Fruit fly (Drosophila melanogaster) whole organism, embryonic: ENCODE results near the gene CG17571.
A peak's percentile ranks its signal among the peaks of the same experiment; 100 is the strongest.

Source experiments
- Aef1 ChIP-seq: fragments of 200-800 bp; sonication (Bioruptor generic); IDR thresholded peaks from 3 replicates; pipeline ENCODE4 v1.3.6; 2022; ENCODE audit warnings: missing biosample characterization, missing genetic modification characterization
- Awh ChIP-seq: fragments of 200-800 bp; sonication (Bioruptor generic); IDR thresholded peaks from 2 replicates; pipeline ENCODE4, ENCODE4 v1.3.6; 2022; ENCODE audit warnings: missing biosample characterization, missing genetic modification characterization
- B-H1 ChIP-seq: fragments of 200-800 bp; sonication (Bioruptor generic); IDR thresholded peaks from 3 replicates; pipeline ENCODE4 v1.3.6; 2022; ENCODE audit warnings: missing biosample characterization, missing genetic modification characterization
- CG10209 ChIP-seq: fragments of 200-800 bp; sonication (Bioruptor generic); optimal IDR thresholded peaks from 3 replicates; lab custom pipeline; 2017; ENCODE audit warnings: missing biosample characterization, mild to moderate bottlenecking, missing genetic modification characterization, missing genetic modification reagents
- CG10267 ChIP-seq: fragments of 200-800 bp; sonication (Bioruptor generic); optimal IDR thresholded peaks from 2 replicates; lab custom pipeline; 2018; ENCODE audit warnings: missing biosample characterization, mild to moderate bottlenecking, missing genetic modification characterization, moderate library complexity
- CG10321 ChIP-seq: fragments of 200-800 bp; sonication (Bioruptor generic); IDR thresholded peaks from 2 replicates; pipeline ENCODE4 v1.3.6; 2022; ENCODE audit warnings: missing biosample characterization, missing genetic modification characterization
- CG10543 ChIP-seq: fragments of 200-800 bp; sonication (Bioruptor generic); optimal IDR thresholded peaks from 3 replicates; lab custom pipeline; 2017; ENCODE audit warnings: missing biosample characterization, mild to moderate bottlenecking, missing genetic modification characterization, moderate library complexity
- CG10979 ChIP-seq: fragments of 200-800 bp; sonication (Bioruptor generic); optimal IDR thresholded peaks from 2 replicates; lab custom pipeline; 2018; ENCODE audit warnings: missing biosample characterization, mild to moderate bottlenecking, missing genetic modification characterization, moderate library complexity
- CG11456 ChIP-seq: fragments of 200-800 bp; sonication (Bioruptor generic); IDR thresholded peaks from 3 replicates; pipeline ENCODE4 v1.3.6; 2022; ENCODE audit warnings: missing biosample characterization, missing genetic modification characterization
- CG12104 ChIP-seq: fragments of 200-800 bp; sonication (Bioruptor generic); optimal IDR thresholded peaks from 3 replicates; lab custom pipeline; 2016; ENCODE audit warnings: missing biosample characterization, missing genetic modification characterization
- CG12155 ChIP-seq: fragments of 200-800 bp; sonication (Bioruptor generic); optimal IDR thresholded peaks from 3 replicates; lab custom pipeline; 2016; ENCODE audit warnings: missing biosample characterization, missing genetic modification characterization
- CG12942 ChIP-seq: fragments of 200-800 bp; sonication (Bioruptor generic); optimal IDR thresholded peaks from 3 replicates; lab custom pipeline; 2016; ENCODE audit warnings: missing biosample characterization, missing genetic modification characterization
- CG1647 ChIP-seq: fragments of 200-800 bp; sonication (Bioruptor generic); optimal IDR thresholded peaks from 3 replicates; lab custom pipeline; 2016; ENCODE audit warnings: missing biosample characterization, missing genetic modification characterization
- CG17186 ChIP-seq: fragments of 200-800 bp; sonication (Bioruptor generic); optimal IDR thresholded peaks from 3 replicates; lab custom pipeline; 2017; ENCODE audit warnings: missing biosample characterization, missing genetic modification reagents, missing genetic modification characterization
- CG17802 ChIP-seq: fragments of 200-800 bp; sonication (Bioruptor generic); optimal IDR thresholded peaks from 2 replicates; lab custom pipeline; 2018; ENCODE audit warnings: missing biosample characterization, mild to moderate bottlenecking, missing genetic modification characterization, moderate library complexity
- CG1792 ChIP-seq: fragments of 200-800 bp; sonication (Bioruptor generic); optimal IDR thresholded peaks from 2 replicates; lab custom pipeline; 2016; ENCODE audit warnings: missing biosample characterization, missing genetic modification characterization
- CG2120 ChIP-seq: fragments of 200-800 bp; sonication (Bioruptor generic); optimal IDR thresholded peaks from 3 replicates; lab custom pipeline; 2016; ENCODE audit warnings: missing biosample characterization, missing genetic modification characterization
- CG2889 ChIP-seq: fragments of 200-800 bp; sonication (Bioruptor generic); IDR thresholded peaks from 3 replicates; pipeline ENCODE4 v1.3.6; 2022; ENCODE audit warnings: missing biosample characterization, missing genetic modification characterization
- CG31365 ChIP-seq: fragments of 200-800 bp; sonication (Bioruptor generic); optimal IDR thresholded peaks from 2 replicates; lab custom pipeline; 2018; ENCODE audit warnings: missing biosample characterization, mild to moderate bottlenecking, missing genetic modification characterization
- CG3163 ChIP-seq: fragments of 200-800 bp; sonication (Bioruptor generic); optimal IDR thresholded peaks from 3 replicates; lab custom pipeline; 2016; ENCODE audit warnings: missing biosample characterization, missing genetic modification characterization
- CG42726 ChIP-seq: fragments of 200-800 bp; sonication (Bioruptor generic); IDR thresholded peaks from 2 replicates; pipeline ENCODE4 v1.3.6; 2022; ENCODE audit warnings: missing biosample characterization, missing genetic modification characterization; ENCODE audit not compliant: partially characterized antibody
- CG6175 ChIP-seq: fragments of 200-800 bp; sonication (Bioruptor generic); IDR thresholded peaks from 3 replicates; pipeline ENCODE4 v1.3.6; 2022; ENCODE audit warnings: missing biosample characterization, missing genetic modification characterization
- CG6689 ChIP-seq: fragments of 200-800 bp; sonication (Bioruptor generic); IDR thresholded peaks from 2 replicates; pipeline ENCODE4 v1.3.6; 2022; ENCODE audit warnings: missing biosample characterization, missing genetic modification characterization
- CG6791 ChIP-seq: fragments of 200-800 bp; sonication (Bioruptor generic); IDR thresholded peaks from 3 replicates; pipeline ENCODE4 v1.3.6; 2022; ENCODE audit warnings: missing biosample characterization, missing genetic modification characterization; ENCODE audit not compliant: partially characterized antibody
- CG8359 ChIP-seq: fragments of 200-800 bp; sonication (Bioruptor generic); optimal IDR thresholded peaks from 2 replicates; lab custom pipeline; 2017; ENCODE audit warnings: missing biosample characterization, mild to moderate bottlenecking, missing genetic modification characterization, borderline replicate concordance
- CG9797 ChIP-seq: fragments of 200-800 bp; sonication (Bioruptor generic); optimal IDR thresholded peaks from 3 replicates; lab custom pipeline; 2018; ENCODE audit warnings: missing biosample characterization, mild to moderate bottlenecking, missing genetic modification characterization
- CTCF ChIP-seq: fragments of 200-800 bp; sonication (Bioruptor generic); optimal IDR thresholded peaks from 2 replicates; lab custom pipeline; 2017; ENCODE audit warnings: missing biosample characterization, mild to moderate bottlenecking, missing genetic modification characterization, moderate library complexity
- D ChIP-seq, 2 experiments: fragments of 200-800 bp in 1 of 2; fragments of >200 bp in 1 of 2; sonication (Bioruptor generic) in 1 of 2; optimal IDR thresholded peaks; 2 replicates in 1 of 2; 3 replicates in 1 of 2; lab custom pipeline; 2017; ENCODE audit warnings: mild to moderate bottlenecking in 1 of 2, missing biosample characterization in 1 of 2, missing genetic modification characterization in 1 of 2, missing genetic modification reagents in 1 of 2
- Dip3 ChIP-seq: fragments of 200-800 bp; sonication (Bioruptor generic); optimal IDR thresholded peaks from 3 replicates; lab custom pipeline; 2016; ENCODE audit warnings: missing biosample characterization, missing genetic modification characterization
- Doc3 ChIP-seq: fragments of 200-800 bp; sonication (Bioruptor generic); IDR thresholded peaks from 3 replicates; pipeline ENCODE4 v1.3.6; 2022; ENCODE audit warnings: missing biosample characterization, missing genetic modification characterization; ENCODE audit not compliant: partially characterized antibody
- Hand ChIP-seq: fragments of 200-800 bp; sonication (Bioruptor generic); optimal IDR thresholded peaks from 2 replicates; lab custom pipeline; 2017; ENCODE audit warnings: mild to moderate bottlenecking, missing biosample characterization, missing genetic modification reagents, missing genetic modification characterization
- Nf-YA ChIP-seq: fragments of 200-800 bp; sonication (Bioruptor generic); IDR thresholded peaks from 2 replicates; pipeline ENCODE4 v1.3.6; 2022; ENCODE audit warnings: missing biosample characterization, missing genetic modification characterization
- Side ChIP-seq: fragments of 200-800 bp; sonication (Bioruptor generic); optimal IDR thresholded peaks from 2 replicates; lab custom pipeline; 2016; ENCODE audit warnings: missing biosample characterization, missing genetic modification characterization
- Trl ChIP-seq, 3 experiments: fragments of >200 bp in 2 of 3; fragments of 200-800 bp in 1 of 3; sonication (Bioruptor generic) in 1 of 3; optimal IDR thresholded peaks; 2 replicates in 1 of 3; 3 replicates in 2 of 3; lab custom pipeline; 2016 to 2017; ENCODE audit warnings: missing biosample characterization in 1 of 3, missing genetic modification characterization in 1 of 3
- amos ChIP-seq: fragments of 200-800 bp; sonication (Bioruptor generic); IDR thresholded peaks from 2 replicates; pipeline ENCODE4 v1.3.6; 2022; ENCODE audit warnings: missing biosample characterization, missing genetic modification characterization; ENCODE audit not compliant: partially characterized antibody
- crc ChIP-seq: fragments of 200-800 bp; sonication (Bioruptor generic); optimal IDR thresholded peaks from 2 replicates; lab custom pipeline; 2016; ENCODE audit warnings: missing biosample characterization, missing genetic modification characterization
- en ChIP-seq: fragments of 200-800 bp; sonication (Bioruptor generic); optimal IDR thresholded peaks from 2 replicates; lab custom pipeline; 2016; ENCODE audit warnings: missing biosample characterization, missing genetic modification characterization
- eve ChIP-seq, 2 experiments: fragments of >200 bp; optimal IDR thresholded peaks; 2 replicates each; lab custom pipeline; 2017; ENCODE audit warnings: missing biosample characterization in 2 of 2, missing genetic modification characterization in 2 of 2
- ewg ChIP-seq: fragments of 200-800 bp; sonication (Bioruptor generic); optimal IDR thresholded peaks from 3 replicates; lab custom pipeline; 2017; ENCODE audit warnings: mild to moderate bottlenecking, missing biosample characterization, missing genetic modification reagents, missing genetic modification characterization
- fd102C ChIP-seq: fragments of 200-800 bp; sonication (Bioruptor generic); optimal IDR thresholded peaks from 2 replicates; lab custom pipeline; 2018; ENCODE audit warnings: missing biosample characterization, mild to moderate bottlenecking, missing genetic modification characterization, moderate library complexity
- fd64A ChIP-seq: fragments of 200-800 bp; sonication (Bioruptor generic); optimal IDR thresholded peaks from 3 replicates; lab custom pipeline; 2018; ENCODE audit warnings: missing biosample characterization, mild to moderate bottlenecking, missing genetic modification characterization
- gcm2 ChIP-seq: fragments of 200-800 bp; sonication (Bioruptor generic); optimal IDR thresholded peaks from 2 replicates; lab custom pipeline; 2016; ENCODE audit warnings: missing biosample characterization, missing genetic modification characterization
- hb ChIP-seq: fragments of 200-800 bp; sonication (Bioruptor generic); IDR thresholded peaks from 3 replicates; pipeline ENCODE4 v1.3.6; 2022; ENCODE audit warnings: missing biosample characterization, missing genetic modification characterization; ENCODE audit not compliant: partially characterized antibody
- hbn ChIP-seq: fragments of 200-800 bp; sonication (Bioruptor generic); IDR thresholded peaks from 2 replicates; pipeline ENCODE4 v1.3.6; 2022; ENCODE audit warnings: missing biosample characterization, missing genetic modification characterization; ENCODE audit not compliant: partially characterized antibody
- nau ChIP-seq: fragments of 200-800 bp; sonication (Bioruptor generic); optimal IDR thresholded peaks from 3 replicates; lab custom pipeline; 2017; ENCODE audit warnings: missing biosample characterization, mild to moderate bottlenecking, missing genetic modification characterization, missing genetic modification reagents
- nerfin-1 ChIP-seq: fragments of 200-800 bp; sonication (Bioruptor generic); optimal IDR thresholded peaks from 3 replicates; lab custom pipeline; 2019; ENCODE audit warnings: missing biosample characterization, mild to moderate bottlenecking, missing genetic modification characterization, moderate library complexity
- pho ChIP-seq: fragments of 200-800 bp; sonication (Bioruptor generic); optimal IDR thresholded peaks from 2 replicates; lab custom pipeline; 2016; ENCODE audit warnings: missing biosample characterization, missing genetic modification characterization
- scrt ChIP-seq: fragments of 200-800 bp; sonication (Bioruptor generic); optimal IDR thresholded peaks from 2 replicates; lab custom pipeline; 2018; ENCODE audit warnings: missing biosample characterization, mild to moderate bottlenecking, missing genetic modification characterization, moderate library complexity
- usp ChIP-seq: fragments of >200 bp; optimal IDR thresholded peaks from 2 replicates; lab custom pipeline; 2017; ENCODE audit warnings: missing biosample characterization, missing genetic modification characterization
- zen ChIP-seq: fragments of 200-800 bp; sonication (Bioruptor generic); optimal IDR thresholded peaks from 3 replicates; lab custom pipeline; 2018; ENCODE audit warnings: missing biosample characterization, mild to moderate bottlenecking, missing genetic modification characterization, moderate library complexity

CG17571 gene

dm6 chr2L:20287189-20287588 is 30.2 kb upstream of the CG17571 start (continued):
- TF ChIP-seq CG12104 (no peak), amos (GFP tag; lab: Robert Waterston, UW) (no peak), CG8359 (GFP tag; lab: Kevin White, UChicago) (peak; percentile 61), Trl (optimal IDR thresholded peaks at IDR 0.05; lab: Kevin White, UChicago) (no peak), Trl (GFP tag; optimal IDR thresholded peaks at IDR 0.05; lab: Kevin White, UChicago) (peak; percentile 39), CG10543 (GFP tag; lab: Kevin White, UChicago) (peak; percentile 57), gcm2 (GFP tag; lab: Kevin White, UChicago) (no peak), CG17186 (GFP tag; lab: Kevin White, UChicago) (peak; percentile 57), scrt (no peak), CG10267 (tag; lab: Kevin White, UChicago) (peak; percentile 27), Aef1 (GFP tag; lab: Robert Waterston, UW) (no peak), Doc3 (no peak), fd64A (GFP tag; lab: Kevin White, UChicago) (peak; percentile 60), CG6689 (peak; percentile 20; the same call in 1 of the 2 replicates), nau (GFP tag; lab: Kevin White, UChicago) (peak; percentile 56), CTCF (peak; percentile 57), CG31365 (peak; percentile 63), fd102C (GFP tag; lab: Kevin White, UChicago) (peak; percentile 81), CG10979 (tag; lab: Kevin White, UChicago) (no peak), pho (GFP tag; lab: Kevin White, UChicago) (no peak), Awh (GFP tag; lab: Robert Waterston, UW) (peak; percentile 17; the same call in 1 of the 2 replicates), zen (tag; lab: Kevin White, UChicago) (peak; percentile 70), crc (GFP tag; lab: Kevin White, UChicago) (no peak), en (GFP tag; lab: Kevin White, UChicago) (peak; percentile 49), CG42726 (GFP tag; lab: Robert Waterston, UW) (no peak), CG17802 (tag; lab: Kevin White, UChicago) (peak; percentile 54), Dip3 (GFP tag; lab: Kevin White, UChicago) (no peak), CG3163 (GFP tag; lab: Kevin White, UChicago) (no peak), CG1647 (GFP tag; lab: Kevin White, UChicago) (no peak), B-H1 (GFP tag; lab: Robert Waterston, UW) (no peak; the same call in 2 of the 3 replicates), CG6175 (0 out of 3 replicates have a peak, but pooled peaks have one; percentile 7), CG2120 (GFP tag; lab: Kevin White, UChicago) (no peak), hbn (GFP tag; lab: Robert Waterston, UW) (no peak), D (optimal IDR thresholded peaks at IDR 0.05; lab: Kevin White, UChicago) (no peak), D (GFP tag; optimal IDR thresholded peaks at IDR 0.05; lab: Kevin White, UChicago) (peak; percentile 43), CG1792 (GFP tag; lab: Kevin White, UChicago) (no peak), CG12942 (GFP tag; lab: Kevin White, UChicago) (no peak), Side (peak; percentile 40), CG10209 (GFP tag; lab: Kevin White, UChicago) (peak; percentile 59), ewg (GFP tag; lab: Kevin White, UChicago) (peak; percentile 50), CG6791 (GFP tag; lab: Robert Waterston, UW) (no peak), Nf-YA (peak; percentile 54; the same call in 1 of the 2 replicates), usp (GFP tag; lab: Kevin White, UChicago) (no peak), CG10321 (GFP tag; lab: Robert Waterston, UW) (peak; percentile 63), eve (GFP tag; optimal IDR thresholded peaks at IDR 0.05; lab: Kevin White, UChicago) (peak in 1 of 2 experiments; percentile 73), CG9797 (GFP tag; lab: Kevin White, UChicago) (no peak), nerfin-1 (tag; lab: Kevin White, UChicago) (peak; percentile 39), hb (GFP tag; lab: Robert Waterston, UW) (no peak), Hand (GFP tag; lab: Kevin White, UChicago) (peak; percentile 33), CG11456 (peak; percentile 80), CG2889 (GFP tag; lab: Robert Waterston, UW) (no peak), CG12155 (GFP tag; lab: Kevin White, UChicago) (no peak)
